Worm (Caenorhabditis elegans) whole organism, late embryonic: ENCODE results near the gene Y54G11A.14.

Experiments used
- C38D4.7 ChIP-seq: fragments of 200-800 bp; sonication (Bioruptor generic); optimal IDR thresholded peaks from 2 replicates; lab custom pipeline; 2018; ENCODE audit warnings: mild to moderate bottlenecking, missing genetic modification characterization, moderate library complexity, missing compliant biosample characterization
- Y22D7AL.16 ChIP-seq: sonication (generic microtip); optimal IDR thresholded peaks from 2 replicates; lab custom pipeline; 2016; ENCODE audit warnings: missing genetic modification characterization, missing compliant biosample characterization
- ahr-1 ChIP-seq: sonication (generic microtip); optimal IDR thresholded peaks from 2 replicates; lab custom pipeline; 2016; ENCODE audit warnings: missing genetic modification characterization, missing compliant biosample characterization
- ceh-19 ChIP-seq: fragments of 200-800 bp; sonication (Bioruptor generic); optimal IDR thresholded peaks from 2 replicates; lab custom pipeline; 2018; ENCODE audit warnings: mild to moderate bottlenecking, missing genetic modification characterization, missing compliant biosample characterization
- ceh-2 ChIP-seq: sonication (generic microtip); optimal IDR thresholded peaks from 2 replicates; lab custom pipeline; 2016; ENCODE audit warnings: missing genotype, missing genetic modification characterization, missing compliant biosample characterization
- ceh-22 ChIP-seq: sonication (generic microtip); optimal IDR thresholded peaks from 2 replicates; lab custom pipeline; 2017; ENCODE audit warnings: missing biosample characterization, missing genetic modification characterization
- ceh-30 ChIP-seq: fragments of 150-350 bp; optimal IDR thresholded peaks from 2 replicates; lab custom pipeline; 2014; ENCODE audit warnings: missing biosample characterization, missing genetic modification characterization
- ceh-34 ChIP-seq: sonication (generic microtip); optimal IDR thresholded peaks from 2 replicates; lab custom pipeline; 2016; ENCODE audit warnings: mild to moderate bottlenecking, missing genetic modification characterization, missing compliant biosample characterization
- ceh-6 ChIP-seq: fragments of 200-800 bp; sonication (Bioruptor generic); optimal IDR thresholded peaks from 2 replicates; lab custom pipeline; 2018; ENCODE audit warnings: mild to moderate bottlenecking, missing genetic modification characterization, missing compliant biosample characterization
- ceh-9 ChIP-seq: sonication (generic microtip); optimal IDR thresholded peaks from 2 replicates; lab custom pipeline; 2016; ENCODE audit warnings: mild to moderate bottlenecking, missing genetic modification characterization, inconsistent platforms, missing compliant biosample characterization
- che-1 ChIP-seq: sonication (generic microtip); optimal IDR thresholded peaks from 2 replicates; lab custom pipeline; 2016; ENCODE audit warnings: mild to moderate bottlenecking, missing genetic modification characterization, missing compliant biosample characterization
- dmd-4 ChIP-seq: sonication (generic microtip); optimal IDR thresholded peaks from 2 replicates; lab custom pipeline; 2016; ENCODE audit warnings: borderline replicate concordance, missing genetic modification characterization, missing compliant biosample characterization
- dve-1 ChIP-seq: sonication (generic microtip); optimal IDR thresholded peaks from 2 replicates; lab custom pipeline; 2017; ENCODE audit warnings: antibody characterized with exemption, mild to moderate bottlenecking, missing genetic modification characterization, missing compliant biosample characterization
- elt-2 ChIP-seq: sonication (generic microtip); optimal IDR thresholded peaks from 2 replicates; lab custom pipeline; 2016; ENCODE audit warnings: missing genetic modification reagents, missing genetic modification characterization, missing compliant biosample characterization
- elt-4 ChIP-seq: sonication (generic microtip); optimal IDR thresholded peaks from 2 replicates; lab custom pipeline; 2016; ENCODE audit warnings: missing genetic modification characterization, missing compliant biosample characterization
- ets-4 ChIP-seq: sonication (generic microtip); optimal IDR thresholded peaks from 2 replicates; lab custom pipeline; 2016; ENCODE audit warnings: missing genetic modification characterization, missing compliant biosample characterization
- eyg-1 ChIP-seq: sonication (generic microtip); optimal IDR thresholded peaks from 2 replicates; lab custom pipeline; 2016; ENCODE audit warnings: missing genotype, missing genetic modification characterization, missing compliant biosample characterization
- fax-1 ChIP-seq: sonication (generic microtip); optimal IDR thresholded peaks from 2 replicates; lab custom pipeline; 2016; ENCODE audit warnings: missing genotype, missing genetic modification characterization, missing compliant biosample characterization
- fkh-10 ChIP-seq: fragments of 150-350 bp; optimal IDR thresholded peaks from 2 replicates; lab custom pipeline; 2014; ENCODE audit warnings: missing biosample characterization, missing genetic modification reagents, missing genetic modification characterization
- fkh-6 ChIP-seq: sonication (generic microtip); optimal IDR thresholded peaks from 2 replicates; lab custom pipeline; 2016; ENCODE audit warnings: missing genetic modification characterization, missing compliant biosample characterization
- hlh-15 ChIP-seq: sonication (generic microtip); optimal IDR thresholded peaks from 2 replicates; lab custom pipeline; 2016; ENCODE audit warnings: missing genetic modification characterization, missing compliant biosample characterization
- hlh-30 ChIP-seq: sonication (generic microtip); optimal IDR thresholded peaks from 2 replicates; lab custom pipeline; 2017; ENCODE audit warnings: antibody characterized with exemption, missing genetic modification characterization, missing compliant biosample characterization; ENCODE audit not compliant: insufficient read depth
- hlh-8 ChIP-seq: sonication (generic microtip); optimal IDR thresholded peaks from 2 replicates; lab custom pipeline; 2016; ENCODE audit warnings: missing genotype, missing genetic modification characterization, missing compliant biosample characterization
- lim-6 ChIP-seq: sonication (generic microtip); optimal IDR thresholded peaks from 2 replicates; lab custom pipeline; 2016; ENCODE audit warnings: missing genetic modification characterization, missing compliant biosample characterization
- madf-2 ChIP-seq: sonication (generic microtip); optimal IDR thresholded peaks from 2 replicates; lab custom pipeline; 2017; ENCODE audit warnings: missing genetic modification characterization, missing compliant biosample characterization
- nfya-1 ChIP-seq: sonication (generic microtip); optimal IDR thresholded peaks from 2 replicates; lab custom pipeline; 2017; ENCODE audit warnings: missing genetic modification characterization, mild to moderate bottlenecking, missing compliant biosample characterization, antibody characterized with exemption, moderate library complexity
- nhr-232 ChIP-seq: sonication (generic microtip); optimal IDR thresholded peaks from 2 replicates; lab custom pipeline; 2016; ENCODE audit warnings: missing genetic modification characterization, missing compliant biosample characterization
- odd-2 ChIP-seq: sonication (generic microtip); optimal IDR thresholded peaks from 2 replicates; lab custom pipeline; 2017; ENCODE audit warnings: antibody characterized with exemption, mild to moderate bottlenecking, missing genetic modification characterization, missing compliant biosample characterization
- pag-3 ChIP-seq: sonication (generic microtip); optimal IDR thresholded peaks from 2 replicates; lab custom pipeline; 2016; ENCODE audit warnings: missing compliant biosample characterization, missing genetic modification characterization, borderline replicate concordance
- pax-1 ChIP-seq: fragments of 150-350 bp; optimal IDR thresholded peaks from 2 replicates; lab custom pipeline; 2014; ENCODE audit warnings: missing biosample characterization, missing genetic modification characterization
- rnt-1 ChIP-seq: sonication (generic microtip); optimal IDR thresholded peaks from 2 replicates; lab custom pipeline; 2016; ENCODE audit warnings: missing genetic modification characterization, missing compliant biosample characterization
- sox-2 ChIP-seq: fragments of 200-800 bp; sonication (Bioruptor generic); IDR thresholded peaks from 2 replicates; pipeline ENCODE4 v1.3.6; 2022; ENCODE audit warnings: missing genetic modification reagents, missing genetic modification characterization, missing compliant biosample characterization
- sox-4 ChIP-seq: sonication (generic microtip); optimal IDR thresholded peaks from 2 replicates; lab custom pipeline; 2017; ENCODE audit warnings: mild to moderate bottlenecking, missing genetic modification characterization, inconsistent platforms, missing compliant biosample characterization
- tbx-2 ChIP-seq: sonication (generic microtip); optimal IDR thresholded peaks from 2 replicates; lab custom pipeline; 2016; ENCODE audit warnings: missing genetic modification characterization, missing compliant biosample characterization
- unc-42 ChIP-seq: sonication (generic microtip); optimal IDR thresholded peaks from 2 replicates; lab custom pipeline; 2016; ENCODE audit warnings: missing genotype, missing genetic modification characterization, missing compliant biosample characterization
- ztf-16 ChIP-seq: sonication (generic microtip); optimal IDR thresholded peaks from 2 replicates; lab custom pipeline; 2017; ENCODE audit warnings: missing genetic modification characterization, missing compliant biosample characterization

Gene Y54G11A.14

ce11 chrII:14318027-14318426 lies at the start of gene Y54G11A.14:
Gene Y54G11A.14, plus strand, starts transcription at chrII:14318158.
- no peak for TF ChIP-seq C38D4.7 (GFP tag; lab: Kevin White, UChicago)
- no peak for TF ChIP-seq nhr-232 (tag; lab: Kevin White, UChicago)
- TF ChIP-seq fkh-10, result no peak
- TF ChIP-seq ztf-16, result no peak
- no peak for TF ChIP-seq ets-4 (tag; lab: Kevin White, UChicago)
- no peak for TF ChIP-seq hlh-30 (tag; lab: Kevin White, UChicago)
- no peak for TF ChIP-seq dve-1 (tag; lab: Kevin White, UChicago)
- no peak for TF ChIP-seq unc-42 (tag; lab: Kevin White, UChicago)
- TF ChIP-seq pag-3 (tag; lab: Kevin White, UChicago), result no peak
- TF ChIP-seq hlh-8 (tag; lab: Kevin White, UChicago), result no peak
- TF ChIP-seq hlh-15 (tag; lab: Kevin White, UChicago), result no peak
- no peak for TF ChIP-seq madf-2 (tag; lab: Kevin White, UChicago)
- no peak for TF ChIP-seq ceh-2 (tag; lab: Kevin White, UChicago)
- no peak for TF ChIP-seq pax-1
- TF ChIP-seq elt-4 (tag; lab: Kevin White, UChicago), result no peak
- TF ChIP-seq sox-2, result no peak
- no peak for TF ChIP-seq fax-1 (tag; lab: Kevin White, UChicago)
- no peak for TF ChIP-seq ahr-1 (tag; lab: Kevin White, UChicago)
- TF ChIP-seq Y22D7AL.16 (tag; lab: Kevin White, UChicago), result no peak

- TF ChIP-seq madf-2 (tag; lab: Kevin White, UChicago) (no peak), ceh-9 (tag; lab: Kevin White, UChicago) (no peak), nfya-1 (tag; lab: Kevin White, UChicago) (peak; percentile 97)
- TF ChIP-seq, all 69 proteins: peak for 1
Observed at ce11 chrII:14269142-14269593, 48.8 kb upstream of the Y54G11A.14 start, which contains the start of gene Y54G11A.1. Gene Y54G11A.1, minus strand, starts transcription at chrII:14269192.

- no peak for TF ChIP-seq fkh-6 (tag; lab: Kevin White, UChicago)
- no peak for TF ChIP-seq Y22D7AL.16 (tag; lab: Kevin White, UChicago)
- TF ChIP-seq nfya-1 (tag; lab: Kevin White, UChicago), result peak; percentile 88
- TF ChIP-seq ceh-19 (GFP tag; lab: Kevin White, UChicago), result no peak
Observed at ce11 chrII:14269839-14270238, 48.1 kb upstream of the Y54G11A.14 start.

- TF ChIP-seq ceh-30 (tag; lab: Kevin White, UChicago) (no peak), lim-6 (tag; lab: Kevin White, UChicago) (no peak), tbx-2 (tag; lab: Kevin White, UChicago) (no peak), elt-2 (no peak), ceh-22 (tag; lab: Kevin White, UChicago) (no peak), Y22D7AL.16 (tag; lab: Kevin White, UChicago) (no peak), odd-2 (no peak), rnt-1 (tag; lab: Kevin White, UChicago) (no peak), fax-1 (tag; lab: Kevin White, UChicago) (no peak), sox-4 (tag; lab: Kevin White, UChicago) (no peak), ztf-16 (no peak), hlh-15 (tag; lab: Kevin White, UChicago) (no peak), eyg-1 (no peak), ceh-34 (tag; lab: Kevin White, UChicago) (no peak), pax-1 (no peak), che-1 (tag; lab: Kevin White, UChicago) (no peak), ceh-6 (GFP tag; lab: Kevin White, UChicago) (no peak), dmd-4 (no peak)
- TF ChIP-seq, all 69 proteins: peak for 0
Observed at ce11 chrII:14276409-14276808, 41.5 kb upstream of the Y54G11A.14 start, which contains the start of gene Y54G11A.3. Gene Y54G11A.3, plus strand, starts transcription at chrII:14276621.
